Worm (Caenorhabditis elegans): ENCODE data around the gene phf-31.

phf-31 gene

DNA sequence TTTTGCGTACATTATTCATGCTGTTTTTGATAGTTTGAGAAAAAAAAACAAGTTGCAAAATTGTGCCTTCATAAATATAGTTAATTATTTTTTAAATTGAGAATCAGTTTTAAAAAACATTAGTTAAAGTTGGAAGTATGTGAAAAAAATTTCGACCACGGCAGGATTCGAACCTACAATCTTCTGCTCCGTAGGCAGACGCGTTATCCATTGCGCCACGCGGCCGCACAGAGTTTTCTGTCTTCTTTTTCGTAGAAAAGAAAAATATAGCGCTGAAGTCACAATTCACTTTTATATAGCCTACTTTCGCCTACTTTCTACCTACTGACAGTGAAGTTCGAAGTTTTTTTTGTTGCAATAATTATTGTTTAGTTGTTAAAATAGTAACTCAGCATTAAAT is 50.0 kb downstream of the phf-31 start:
- peak; percentile 47 for TF ChIP-seq snpc-1.3 (tag; optimal IDR thresholded peaks at IDR 0.05; ENCODE audit: insufficient read depth)
- TF ChIP-seq hrde-1 (tag; optimal IDR thresholded peaks at IDR 0.05; ENCODE audit: borderline replicate concordance), result peak; percentile 57
- TF ChIP-seq lsl-1 (GFP tag; optimal IDR thresholded peaks at IDR 0.05), result no peak
- TF ChIP-seq mxl-1 (tag; optimal IDR thresholded peaks at IDR 0.05), result peak; percentile 52
- peak; percentile 62 for TF ChIP-seq F23B12.7 (tag; optimal IDR thresholded peaks at IDR 0.05; ENCODE audit: insufficient read depth)
- peak; percentile 55 for TF ChIP-seq ztf-18 (tag; optimal IDR thresholded peaks at IDR 0.05)
- TF ChIP-seq T07F8.4 (tag; optimal IDR thresholded peaks at IDR 0.05), result peak; percentile 46
- no peak for TF ChIP-seq ceh-40 (GFP tag; IDR thresholded peaks at IDR 0.05)
- TF ChIP-seq sdz-38 (tag; optimal IDR thresholded peaks at IDR 0.05), result no peak
- TF ChIP-seq hlh-26 (GFP tag; conservative IDR thresholded peaks at IDR 0.05), result no peak
- TF ChIP-seq nfya-2 (GFP tag; IDR thresholded peaks at IDR 0.05), result no peak
- peak; percentile 76 for TF ChIP-seq D2030.7 (GFP tag; IDR thresholded peaks at IDR 0.05)
- TF ChIP-seq him-1 (tag; optimal IDR thresholded peaks at IDR 0.05), result peak; percentile 86
- peak; percentile 78 for TF ChIP-seq snpc-4 (GFP tag; optimal IDR thresholded peaks at IDR 0.05)
- TF ChIP-seq snpc-4 (tag; optimal IDR thresholded peaks at IDR 0.05), result no peak
- peak; percentile 75; the same call in 1 of the 2 replicates for TF ChIP-seq ztf-25 (GFP tag; IDR thresholded peaks at IDR 0.05)
- no peak for TF ChIP-seq attf-6 (GFP tag; IDR thresholded peaks at IDR 0.05)
- no peak for TF ChIP-seq athp-1 (tag; optimal IDR thresholded peaks at IDR 0.05)
- TF ChIP-seq snpc-1.1 (tag; optimal IDR thresholded peaks at IDR 0.05; ENCODE audit: insufficient read depth), result peak; percentile 37
- TF ChIP-seq F22D6.2 (tag; optimal IDR thresholded peaks at IDR 0.05), result no peak
- no peak for TF ChIP-seq sea-2 (GFP tag; IDR thresholded peaks at IDR 0.05)
- peak; percentile 81 for TF ChIP-seq rpc-1 (optimal IDR thresholded peaks at IDR 0.05)
- peak; percentile 96 for TF ChIP-seq rpc-1 (tag; optimal IDR thresholded peaks at IDR 0.05)
- TF ChIP-seq hlh-12 (tag; optimal IDR thresholded peaks at IDR 0.05), result no peak
- TF ChIP-seq mcd-1 (GFP tag; IDR thresholded peaks at IDR 0.05), result no peak
- no peak for TF ChIP-seq ekl-4 (GFP tag; IDR thresholded peaks at IDR 0.05)
- no peak for TF ChIP-seq tlf-1 (GFP tag; optimal IDR thresholded peaks at IDR 0.05)
- no peak for TF ChIP-seq ceh-91 (GFP tag; IDR thresholded peaks at IDR 0.05)
- TF ChIP-seq ccch-3 (GFP tag; optimal IDR thresholded peaks at IDR 0.05), result no peak
- no peak for TF ChIP-seq B0019.2 (GFP tag; conservative IDR thresholded peaks at IDR 0.05)
- TF ChIP-seq pbrm-1 (GFP tag; IDR thresholded peaks at IDR 0.05), result no peak; the same call in 1 of the 2 replicates
- TF ChIP-seq pha-4 (tag; optimal IDR thresholded peaks at IDR 0.05), result no peak
- peak; percentile 4 for TF ChIP-seq B0035.1 (tag; optimal IDR thresholded peaks at IDR 0.05)
- TF ChIP-seq lag-1 (GFP tag; IDR thresholded peaks at IDR 0.05), result no peak
- peak; percentile 3 for TF ChIP-seq nhr-179 (tag; optimal IDR thresholded peaks at IDR 0.05)
- TF ChIP-seq somi-1 (GFP tag; optimal IDR thresholded peaks at IDR 0.05), result no peak
- TF ChIP-seq unc-130 (GFP tag; optimal IDR thresholded peaks at IDR 0.05), result no peak
- peak; percentile 76 for TF ChIP-seq B0261.1 (tag; optimal IDR thresholded peaks at IDR 0.05)
- peak; percentile 41 to 57 for TF ChIP-seq rec-8 (tag; optimal IDR thresholded peaks at IDR 0.05)
- 0 out of 2 replicates have a peak, but pooled peaks have one; percentile 39 for TF ChIP-seq egl-44 (GFP tag; IDR thresholded peaks at IDR 0.05)
- no peak for TF ChIP-seq F10E7.11 (tag; optimal IDR thresholded peaks at IDR 0.05)
- TF ChIP-seq ztf-26 (tag; optimal IDR thresholded peaks at IDR 0.05), result peak; percentile 40
- no peak for TF ChIP-seq chd-7 (tag; optimal IDR thresholded peaks at IDR 0.05)
- no peak for TF ChIP-seq egl-18 (GFP tag; IDR thresholded peaks at IDR 0.05)
- no peak for TF ChIP-seq zfh-2 (GFP tag; conservative IDR thresholded peaks at IDR 0.05)
- TF ChIP-seq bed-2 (GFP tag; IDR thresholded peaks at IDR 0.05), result no peak
- no peak for TF ChIP-seq dox-1 (GFP tag; IDR thresholded peaks at IDR 0.05)
- no peak for TF ChIP-seq ceh-79 (tag; optimal IDR thresholded peaks at IDR 0.05)
- TF ChIP-seq hsf-1 (GFP tag; IDR thresholded peaks at IDR 0.05), result no peak

Data from whole organism, young adult.